Worm (Caenorhabditis elegans) whole organism, L4/young adult: ENCODE results near the gene T24H7.2.

Experiments
- W03F9.2 ChIP-seq: fragments of 150-350 bp; optimal IDR thresholded peaks from 2 replicates; lab custom pipeline; 2014; ENCODE audit warnings: missing biosample characterization, missing genetic modification characterization
- dao-5 ChIP-seq: sonication (generic microtip); optimal IDR thresholded peaks from 2 replicates; lab custom pipeline; 2016; ENCODE audit warnings: missing genotype, missing genetic modification characterization, moderate library complexity, missing compliant biosample characterization
- him-1 ChIP-seq: sonication (generic microtip); optimal IDR thresholded peaks from 2 replicates; lab custom pipeline; 2016; ENCODE audit warnings: missing genotype, missing genetic modification reagents, missing genetic modification characterization, missing compliant biosample characterization

DNA sequence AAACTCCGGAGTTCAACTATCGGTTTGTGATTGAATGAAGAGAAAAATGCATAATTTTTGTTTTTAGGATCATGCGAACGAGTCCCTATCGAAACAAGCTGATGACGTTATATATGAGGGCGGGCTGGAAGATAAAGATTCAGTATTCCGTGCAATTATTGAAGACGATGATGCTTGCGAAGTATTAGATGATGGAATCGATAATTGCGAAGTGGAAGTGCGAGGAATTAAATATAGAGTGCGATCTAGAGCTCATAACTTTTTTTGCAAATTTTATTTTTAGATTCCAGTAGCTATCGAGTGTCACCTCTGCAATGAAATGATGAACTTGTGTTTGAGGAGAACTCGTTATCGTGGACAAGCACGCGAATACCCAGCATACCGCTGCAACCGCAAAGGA lies 48.1 kb upstream of the T24H7.2 start:
- no peak for TF ChIP-seq W03F9.2 (tag; lab: Kevin White, UChicago)
- no peak for TF ChIP-seq him-1
- TF ChIP-seq dao-5 (tag; lab: Kevin White, UChicago), result no peak
